Fruit fly (Drosophila melanogaster): Measurements from ENCODE around the gene Sdic4.
"Not testable (repeated sequence)": the region's sequence is repeated elsewhere in the genome, so short reads cannot be mapped to it uniquely, and the experiment has no call there.

Gene Sdic4

dm6 chrX:20235794-20236513 is 11.1 kb upstream of the Sdic4 start, which contains the start of gene sw:
Gene sw (minus strand): TSS chrX:20236382.
- TF ChIP-seq noc (tag; optimal IDR thresholded peaks at IDR 0.05) = peak; percentile 38

dm6 chrX:20231658-20232057 is 6.8 kb upstream of the Sdic4 start:
- no peak for TF ChIP-seq noc (tag; optimal IDR thresholded peaks at IDR 0.05)

- not testable (repeated sequence) for TF ChIP-seq noc (tag; optimal IDR thresholded peaks at IDR 0.05)
Observed at dm6 chrX:20217159-20217558, 7.7 kb downstream of the Sdic4 start, which contains the start of gene SdicC. Gene SdicC (minus strand): TSS chrX:20217259.

dm6 chrX:20209503-20209902 is 15.3 kb downstream of the Sdic4 start, which contains the start of gene SdicB:
Gene SdicB (minus strand): TSS chrX:20209603.
- not testable (repeated sequence) for TF ChIP-seq noc (tag; optimal IDR thresholded peaks at IDR 0.05)

dm6 chrX:20201833-20202232 is 23.0 kb downstream of the Sdic4 start, which contains the start of gene SdicA:
Gene SdicA (minus strand): TSS chrX:20201933.
- not testable (repeated sequence) for TF ChIP-seq noc (tag; optimal IDR thresholded peaks at IDR 0.05)

- TF ChIP-seq noc (tag; optimal IDR thresholded peaks at IDR 0.05) = not testable (repeated sequence)
Observed at dm6 chrX:20194127-20194526, 30.7 kb downstream of the Sdic4 start, which contains the start of gene Sdic3. Gene Sdic3 (minus strand): TSS chrX:20194227.

dm6 chrX:20186387-20186786 is 38.4 kb downstream of the Sdic4 start, which contains the start of gene Sdic2:
Gene Sdic2 (minus strand): TSS chrX:20186487.
- not testable (repeated sequence) for TF ChIP-seq noc (tag; optimal IDR thresholded peaks at IDR 0.05)

- TF ChIP-seq noc (tag; optimal IDR thresholded peaks at IDR 0.05) = not testable (repeated sequence)
Observed at dm6 chrX:20178538-20178937, 46.3 kb downstream of the Sdic4 start, which contains the start of gene Sdic1. Gene Sdic1 (minus strand): TSS chrX:20178638.

- TF ChIP-seq noc (tag; optimal IDR thresholded peaks at IDR 0.05) = peak; percentile 38
Observed at dm6 chrX:20173464-20173995, 51.3 kb downstream of the Sdic4 start, which contains the start of gene AnxB10. Gene AnxB10 (minus strand): TSS chrX:20173514.
